Worm (Caenorhabditis elegans) whole organism, L2 larva: ENCODE measurements around the gene F31E3.12.

Experiments
- R02D3.7 ChIP-seq: fragments of 150-350 bp; optimal IDR thresholded peaks from 2 replicates; lab custom pipeline; 2014; ENCODE audit warnings: missing biosample characterization, missing genetic modification characterization
- ZK546.5 ChIP-seq: sonication (generic microtip); optimal IDR thresholded peaks from 2 replicates; lab custom pipeline; 2017; ENCODE audit warnings: missing biosample characterization, missing genetic modification characterization
- ceh-16 ChIP-seq: fragments of 150-350 bp; optimal IDR thresholded peaks from 2 replicates; lab custom pipeline; 2014; ENCODE audit warnings: missing biosample characterization, missing genetic modification characterization
- dmd-4 ChIP-seq: sonication (generic microtip); optimal IDR thresholded peaks from 2 replicates; lab custom pipeline; 2017; ENCODE audit warnings: missing biosample characterization, missing genetic modification characterization
- nhr-21 ChIP-seq: fragments of 150-350 bp; optimal IDR thresholded peaks from 2 replicates; lab custom pipeline; 2014; ENCODE audit warnings: missing biosample characterization, missing genetic modification characterization
- nhr-237 ChIP-seq: fragments of 150-350 bp; optimal IDR thresholded peaks from 2 replicates; lab custom pipeline; 2014; ENCODE audit warnings: missing biosample characterization, missing genetic modification characterization
- sma-9 ChIP-seq, 2 experiments: fragments of 150-350 bp in 1 of 2; sonication (generic microtip) in 1 of 2; optimal IDR thresholded peaks; 2 replicates each; lab custom pipeline; 2014 to 2016; ENCODE audit warnings: missing genetic modification characterization in 2 of 2, mild to moderate bottlenecking in 1 of 2, missing biosample characterization in 1 of 2, missing compliant biosample characterization in 1 of 2, missing genetic modification reagents in 1 of 2, moderate library complexity in 1 of 2
- unc-62 ChIP-seq: fragments of 150-350 bp; optimal IDR thresholded peaks from 2 replicates; lab custom pipeline; 2014; ENCODE audit warnings: missing biosample characterization, missing genetic modification reagents, missing genetic modification characterization
- ztf-11 ChIP-seq: sonication (generic microtip); optimal IDR thresholded peaks from 2 replicates; lab custom pipeline; 2017; ENCODE audit warnings: missing biosample characterization, missing genetic modification characterization

Gene F31E3.12

ce11 chrIII:7013764-7014163, 44.6 kb downstream of the F31E3.12 start:
- no peak for TF ChIP-seq ceh-16 (tag; lab: Kevin White, UChicago)
- no peak for TF ChIP-seq nhr-21 (tag; lab: Kevin White, UChicago)
- no peak for TF ChIP-seq nhr-237 (tag; lab: Kevin White, UChicago)
- TF ChIP-seq dmd-4 (tag; lab: Kevin White, UChicago), result no peak
- no peak for TF ChIP-seq ztf-11 (tag; lab: Kevin White, UChicago)
- no peak for TF ChIP-seq R02D3.7 (tag; lab: Kevin White, UChicago)
- TF ChIP-seq unc-62, result no peak
- TF ChIP-seq sma-9 (GFP tag; optimal IDR thresholded peaks at IDR 0.05; lab: Kevin White, UChicago), result no peak
- TF ChIP-seq sma-9 (tag; optimal IDR thresholded peaks at IDR 0.05; lab: Kevin White, UChicago), result no peak
- no peak for TF ChIP-seq ZK546.5 (tag; lab: Kevin White, UChicago)
